Worm (Caenorhabditis elegans): ENCODE results near the gene gcy-18.

DNA sequence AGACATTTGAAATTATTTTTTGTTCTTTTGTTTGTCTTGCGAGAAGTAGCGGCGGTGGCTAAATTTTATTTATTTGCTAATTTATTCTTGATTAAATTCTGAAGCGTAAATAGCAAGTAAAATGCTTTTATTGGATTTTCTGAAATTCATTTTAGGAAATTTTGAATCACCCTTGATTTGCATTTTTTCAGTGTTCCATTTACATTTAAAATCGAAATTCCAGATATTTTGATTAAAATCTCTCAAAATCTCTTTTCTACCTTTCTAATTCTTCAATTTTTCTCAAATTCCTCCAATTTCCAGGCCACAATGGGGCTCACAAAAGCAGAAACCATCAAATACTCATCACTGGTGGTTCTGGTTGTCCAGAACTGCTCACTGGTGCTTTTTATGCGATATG lies 4.6 kb upstream of the gcy-18 start, which contains the start of gene nstp-5:
- TF ChIP-seq ceh-9 (tag; optimal IDR thresholded peaks at IDR 0.05) (no peak), hlh-30 (tag; optimal IDR thresholded peaks at IDR 0.05; ENCODE audit: insufficient read depth) (no peak), ceh-30 (tag; optimal IDR thresholded peaks at IDR 0.05) (no peak), syd-9 (tag; optimal IDR thresholded peaks at IDR 0.05) (no peak), ceh-24 (tag; optimal IDR thresholded peaks at IDR 0.05) (no peak), gmeb-2 (tag; optimal IDR thresholded peaks at IDR 0.05) (no peak), C38D4.7 (GFP tag; optimal IDR thresholded peaks at IDR 0.05) (no peak), madf-2 (tag; optimal IDR thresholded peaks at IDR 0.05) (no peak), sdc-2 (tag; optimal IDR thresholded peaks at IDR 0.05) (no peak), nfya-1 (tag; optimal IDR thresholded peaks at IDR 0.05) (no peak)
